Fruit fly (Drosophila melanogaster): ENCODE results near the gene SNF4Agamma.

DNA sequence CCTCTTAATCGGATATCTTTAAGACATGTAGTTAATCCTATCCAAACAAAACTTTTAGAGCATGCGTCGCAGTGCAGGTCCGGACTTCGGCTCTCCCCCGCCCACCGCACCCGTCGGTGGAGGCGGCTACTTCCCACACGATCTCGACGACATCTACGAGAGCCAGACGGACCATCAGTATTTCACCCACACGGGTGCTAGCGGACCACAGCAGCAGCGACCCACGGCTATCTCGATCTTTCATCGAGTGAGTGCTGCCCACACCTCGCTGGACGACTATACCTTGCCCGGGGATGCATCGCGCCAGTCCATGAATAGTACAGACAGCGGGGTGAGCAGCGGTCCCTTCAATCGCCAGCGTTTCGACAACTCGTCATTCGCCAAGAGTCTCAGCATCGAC is 61.1 kb downstream of the SNF4Agamma start:
- TF ChIP-seq psq (GFP tag; optimal IDR thresholded peaks at IDR 0.05): no peak
- TF ChIP-seq Hand (GFP tag; optimal IDR thresholded peaks at IDR 0.05): no peak
- TF ChIP-seq usp (GFP tag; optimal IDR thresholded peaks at IDR 0.05): no peak
- TF ChIP-seq CG33213 (GFP tag; optimal IDR thresholded peaks at IDR 0.05): no peak
- TF ChIP-seq emc (GFP tag; optimal IDR thresholded peaks at IDR 0.05): no peak
- no peak for TF ChIP-seq CG30431 (GFP tag; optimal IDR thresholded peaks at IDR 0.05)
- no peak for TF ChIP-seq Sox100B (GFP tag; optimal IDR thresholded peaks at IDR 0.05)
